Worm (Caenorhabditis elegans): ENCODE results near the gene Y32F6A.5.
A peak's percentile ranks its signal among the peaks of the same experiment; 100 is the strongest.

Gene Y32F6A.5

DNA sequence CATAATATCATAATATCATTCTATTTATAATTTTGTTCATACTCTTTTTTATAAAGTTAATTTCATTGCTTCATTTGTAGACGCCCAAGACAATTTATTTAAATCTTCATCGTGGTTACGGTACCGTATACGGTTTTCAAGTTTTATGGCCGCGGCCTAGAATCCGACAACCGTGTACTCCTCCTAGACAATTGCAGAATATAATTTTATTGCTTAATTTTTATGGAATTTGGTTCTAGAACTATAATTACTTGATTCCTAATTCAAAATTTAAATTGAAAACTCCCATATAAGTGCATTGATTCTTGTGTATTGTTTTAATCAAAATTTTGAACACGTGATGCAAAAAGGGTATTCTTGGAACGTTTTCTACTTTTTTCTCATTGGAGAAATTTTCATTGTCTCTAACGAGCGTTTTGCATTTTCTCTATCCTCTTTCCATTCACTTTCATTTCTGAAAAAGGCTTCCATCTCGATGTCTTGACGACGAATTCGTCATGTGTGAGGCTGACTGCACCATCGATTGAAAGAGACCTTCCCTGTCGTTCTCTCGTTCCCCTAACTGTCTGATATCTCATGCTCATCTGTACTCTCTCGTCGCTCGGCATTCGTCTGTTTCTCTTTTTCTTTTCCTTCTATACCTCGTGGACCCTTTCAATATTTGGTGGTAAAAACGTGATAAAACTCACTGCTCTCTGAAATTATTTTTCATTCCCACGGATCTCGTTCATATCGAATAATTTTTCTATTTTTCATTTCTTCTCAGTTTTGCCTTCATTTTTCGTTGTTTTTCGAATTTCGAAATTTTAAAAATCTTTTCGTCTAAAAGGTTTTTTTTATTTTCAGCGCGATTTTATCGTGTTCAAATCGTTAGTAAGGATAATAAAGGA lies 12.0 kb downstream of the Y32F6A.5 start, which contains the start of gene pap-1:
TSS of gene pap-1 (plus strand) at position 840 of the 890 bp plus-strand sequence.
- TF ChIP-seq nhr-129 (tag; optimal IDR thresholded peaks at IDR 0.05) (peak; percentile 62), R02D3.7 (tag; optimal IDR thresholded peaks at IDR 0.05) (no peak), nhr-11 (tag; optimal IDR thresholded peaks at IDR 0.05) (no peak), fos-1 (tag; optimal IDR thresholded peaks at IDR 0.05) (peak; percentile 3), nhr-21 (tag; optimal IDR thresholded peaks at IDR 0.05) (no peak), mdl-1 (tag; optimal IDR thresholded peaks at IDR 0.05) (peak in 1 of 2 experiments; percentile 27), lsy-2 (tag; optimal IDR thresholded peaks at IDR 0.05) (peak in 1 of 2 experiments; percentile 39), C34F6.9 (tag; optimal IDR thresholded peaks at IDR 0.05) (peak; percentile 50), sma-9 (GFP tag; optimal IDR thresholded peaks at IDR 0.05) (peak; percentile 16), sma-9 (tag; optimal IDR thresholded peaks at IDR 0.05) (no peak)

DNA sequence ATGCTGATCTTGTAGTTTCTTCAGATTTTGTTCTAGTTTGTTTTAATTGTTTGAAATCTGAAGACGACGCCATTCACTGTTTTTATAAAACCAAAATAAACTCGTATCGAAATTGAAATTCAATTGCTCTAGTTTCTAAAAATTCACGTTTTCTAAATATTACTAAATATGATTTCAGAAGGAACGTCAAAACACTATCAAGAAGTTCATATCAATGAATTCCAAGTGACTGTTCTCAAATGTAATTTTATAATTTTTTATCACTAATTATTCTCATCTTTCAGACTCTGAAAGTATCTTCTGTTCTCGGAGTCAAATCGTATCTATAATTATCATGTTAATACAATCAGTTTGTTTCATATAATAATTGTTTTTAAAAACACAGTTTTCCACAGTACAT lies 12.7 kb downstream of the Y32F6A.5 start, which contains the start of gene snf-10:
TSS of gene snf-10 (minus strand) at position 101 of the 400 bp plus-strand sequence.
- no peak for TF ChIP-seq unc-55 (GFP tag; optimal IDR thresholded peaks at IDR 0.05)
- no peak for TF ChIP-seq nhr-21 (tag; optimal IDR thresholded peaks at IDR 0.05)
- TF ChIP-seq dmd-4 (tag; optimal IDR thresholded peaks at IDR 0.05): no peak
- no peak for TF ChIP-seq nhr-23 (tag; optimal IDR thresholded peaks at IDR 0.05)

DNA sequence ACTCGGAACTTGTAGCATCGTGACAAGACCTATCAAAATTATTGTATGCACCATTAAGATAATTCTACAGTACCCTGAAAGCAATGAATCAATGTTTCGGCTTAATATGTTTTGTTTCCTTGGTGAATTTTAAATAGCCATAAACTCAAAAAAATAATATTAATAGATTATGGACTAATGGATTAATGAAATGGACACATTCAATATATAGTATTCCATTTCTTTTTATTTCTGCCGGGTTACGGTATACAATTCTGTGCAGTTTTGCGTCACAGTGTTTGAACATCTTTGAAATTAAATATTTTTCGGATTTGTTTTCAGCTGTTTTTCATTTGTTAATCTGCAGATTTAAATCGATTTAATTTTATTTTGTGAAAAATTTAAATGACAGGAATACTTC lies 16.8 kb downstream of the Y32F6A.5 start, which contains the start of gene set-22:
TSS of gene set-22 (plus strand) at position 301 of the 400 bp plus-strand sequence.
- no peak for TF ChIP-seq nhr-25 (tag; optimal IDR thresholded peaks at IDR 0.05)
- TF ChIP-seq gmeb-1 (tag; optimal IDR thresholded peaks at IDR 0.05): no peak

DNA sequence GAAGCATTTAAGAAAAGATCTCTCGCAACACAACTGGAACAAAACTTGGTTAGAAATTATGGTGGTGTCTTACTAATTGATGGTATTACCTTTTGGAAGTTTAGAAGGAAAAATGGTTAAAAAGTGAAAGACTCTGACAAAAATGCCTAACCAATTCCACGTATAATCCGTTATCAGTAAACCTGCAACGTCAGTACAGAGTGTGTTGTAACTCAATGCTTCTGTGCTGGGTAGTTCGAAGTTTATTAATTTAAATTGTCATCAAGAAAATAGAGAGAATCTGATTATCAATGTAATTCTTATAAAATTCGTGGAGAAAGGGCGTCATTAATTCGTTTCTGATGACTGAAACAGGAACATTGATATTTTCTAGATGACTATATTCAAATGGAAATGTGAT lies 18.2 kb downstream of the Y32F6A.5 start:
- TF ChIP-seq F13H6.1 (tag; optimal IDR thresholded peaks at IDR 0.05) (no peak), crh-2 (tag; optimal IDR thresholded peaks at IDR 0.05) (peak; percentile 42), mdl-1 (tag; optimal IDR thresholded peaks at IDR 0.05) (no peak), elt-1 (tag; optimal IDR thresholded peaks at IDR 0.05) (no peak), ceh-82 (tag; optimal IDR thresholded peaks at IDR 0.05) (no peak), ceh-16 (tag; optimal IDR thresholded peaks at IDR 0.05) (no peak), sma-9 (GFP tag; optimal IDR thresholded peaks at IDR 0.05) (peak; percentile 18), sma-9 (tag; optimal IDR thresholded peaks at IDR 0.05) (no peak), mab-5 (tag; optimal IDR thresholded peaks at IDR 0.05) (no peak), alr-1 (tag; optimal IDR thresholded peaks at IDR 0.05) (no peak), ZK546.5 (tag; optimal IDR thresholded peaks at IDR 0.05) (no peak), fos-1 (tag; optimal IDR thresholded peaks at IDR 0.05) (peak; percentile 70), peb-1 (tag; optimal IDR thresholded peaks at IDR 0.05) (no peak)

DNA sequence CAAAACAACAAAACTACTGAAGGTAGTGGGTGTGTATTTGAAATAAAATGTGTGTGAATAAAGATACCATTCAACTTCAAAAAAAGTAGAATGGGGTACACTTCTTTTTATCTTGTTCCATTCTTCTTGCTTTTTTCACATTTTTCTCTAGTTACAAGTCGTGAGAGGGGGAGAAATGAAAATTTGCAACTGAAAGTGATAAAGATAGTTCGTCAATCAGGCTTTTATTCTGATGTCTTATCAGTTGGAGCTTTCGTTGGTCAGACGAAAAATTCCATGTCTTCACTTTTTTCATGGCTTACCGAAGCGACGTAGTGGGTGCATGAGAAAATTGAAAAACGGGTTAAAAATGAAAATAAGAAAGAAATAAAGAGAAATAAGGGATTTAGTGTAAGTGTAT lies 19.7 kb downstream of the Y32F6A.5 start, which contains the start of gene Y32F6A.4:
TSS of gene Y32F6A.4 (minus strand) at position 347 of the 400 bp plus-strand sequence.
- no peak for TF ChIP-seq nhr-21 (tag; optimal IDR thresholded peaks at IDR 0.05)
- TF ChIP-seq R02D3.7 (tag; optimal IDR thresholded peaks at IDR 0.05): no peak
- TF ChIP-seq snpc-4 (tag; optimal IDR thresholded peaks at IDR 0.05): no peak
- TF ChIP-seq nhr-10 (tag; optimal IDR thresholded peaks at IDR 0.05): no peak
- TF ChIP-seq ztf-4 (tag; optimal IDR thresholded peaks at IDR 0.05): no peak
- no peak for TF ChIP-seq sma-3 (GFP tag; optimal IDR thresholded peaks at IDR 0.05)
- TF ChIP-seq gmeb-1 (tag; optimal IDR thresholded peaks at IDR 0.05): peak; percentile 8
- no peak for TF ChIP-seq elt-3 (tag; optimal IDR thresholded peaks at IDR 0.05)
- no peak for TF ChIP-seq sma-9 (GFP tag; optimal IDR thresholded peaks at IDR 0.05)
- no peak for TF ChIP-seq sma-9 (tag; optimal IDR thresholded peaks at IDR 0.05)
- TF ChIP-seq unc-39 (tag; optimal IDR thresholded peaks at IDR 0.05): no peak
- TF ChIP-seq crh-2 (tag; optimal IDR thresholded peaks at IDR 0.05): peak; percentile 2
- TF ChIP-seq ama-1 (optimal IDR thresholded peaks at IDR 0.05): no peak
- TF ChIP-seq nhr-129 (tag; optimal IDR thresholded peaks at IDR 0.05): no peak
- TF ChIP-seq ZK546.5 (tag; optimal IDR thresholded peaks at IDR 0.05): no peak
- TF ChIP-seq nhr-6 (tag; optimal IDR thresholded peaks at IDR 0.05): no peak
- TF ChIP-seq peb-1 (tag; optimal IDR thresholded peaks at IDR 0.05): no peak
- TF ChIP-seq fos-1 (tag; optimal IDR thresholded peaks at IDR 0.05): peak; percentile 51
- TF ChIP-seq nhr-25 (tag; optimal IDR thresholded peaks at IDR 0.05): no peak
- no peak for TF ChIP-seq dmd-4 (tag; optimal IDR thresholded peaks at IDR 0.05)
- TF ChIP-seq nhr-237 (tag; optimal IDR thresholded peaks at IDR 0.05): no peak
